Worm (Caenorhabditis elegans): Measurements from ENCODE around the gene ZK686.5.
A peak's percentile ranks its signal among the peaks of the same experiment; 100 is the strongest.

ce11 chrIII:7723412-7724068 lies 43.8 kb downstream of the ZK686.5 start:
- no peak for TF ChIP-seq nhr-237 (tag; optimal IDR thresholded peaks at IDR 0.05)
- TF ChIP-seq nhr-76 (tag; optimal IDR thresholded peaks at IDR 0.05), result no peak
- TF ChIP-seq unc-62 (GFP tag; optimal IDR thresholded peaks at IDR 0.05), result no peak
- TF ChIP-seq unc-39 (tag; optimal IDR thresholded peaks at IDR 0.05), result no peak
- no peak for TF ChIP-seq sem-2 (GFP tag; optimal IDR thresholded peaks at IDR 0.05)
- no peak for TF ChIP-seq mep-1 (tag; optimal IDR thresholded peaks at IDR 0.05)
- TF ChIP-seq ces-1 (GFP tag; optimal IDR thresholded peaks at IDR 0.05), result peak; percentile 97
- no peak for TF ChIP-seq hlh-1 (tag; optimal IDR thresholded peaks at IDR 0.05)
- TF ChIP-seq drap-1 (GFP tag; optimal IDR thresholded peaks at IDR 0.05), result no peak
- no peak for TF ChIP-seq nhr-28 (tag; optimal IDR thresholded peaks at IDR 0.05)
- TF ChIP-seq mls-2 (tag; optimal IDR thresholded peaks at IDR 0.05), result no peak
- TF ChIP-seq M03D4.4 (tag; optimal IDR thresholded peaks at IDR 0.05), result no peak
- TF ChIP-seq elt-3 (tag; optimal IDR thresholded peaks at IDR 0.05), result no peak

Data from whole organism, mixed stage, embryonic.